Worm (Caenorhabditis elegans): ENCODE measurements around the gene tag-115.

DNA sequence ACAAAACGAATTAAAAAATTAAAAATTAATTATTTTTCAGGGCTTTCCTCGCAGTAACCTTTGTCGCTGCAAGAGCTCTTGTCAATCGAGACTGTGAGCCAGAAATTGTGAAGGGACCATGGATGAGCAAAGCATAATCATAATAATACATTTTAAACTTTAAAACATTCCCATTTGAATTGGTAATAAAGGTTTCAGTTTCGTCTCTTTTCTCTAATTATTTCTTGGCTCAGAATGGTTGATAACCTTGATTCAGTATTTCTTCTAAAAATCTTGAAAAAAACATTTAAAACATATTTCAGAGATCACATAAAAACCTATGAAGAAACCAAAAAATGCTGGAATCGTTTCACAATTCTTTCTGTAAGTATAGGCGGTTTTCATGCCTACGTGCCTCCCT is 19.7 kb upstream of the tag-115 start, which contains the start of gene JC8.16:
- TF ChIP-seq nhr-28 (tag; optimal IDR thresholded peaks at IDR 0.05) (no peak), lsy-2 (tag; optimal IDR thresholded peaks at IDR 0.05) (no peak)
